Fruit fly (Drosophila melanogaster): ENCODE data around the gene PolZ2.

The PolZ2 gene

dm6 chr3R:5568590-5568989, 20.1 kb upstream of the PolZ2 start, which contains the start of the genes CG2931 and Rheb (continued):
- peak; percentile 83 for TF ChIP-seq CG9932 (GFP tag; IDR thresholded peaks at IDR 0.05)
- TF ChIP-seq Eip74EF (GFP tag; optimal IDR thresholded peaks at IDR 0.05) = no peak
- no peak; the same call in 1 of the 2 replicates for TF ChIP-seq CG5953 (GFP tag; IDR thresholded peaks at IDR 0.05)
- TF ChIP-seq CG3281 (GFP tag; optimal IDR thresholded peaks at IDR 0.05) = peak; percentile 62
- TF ChIP-seq nerfin-1 (tag; optimal IDR thresholded peaks at IDR 0.05) = peak; percentile 27
- TF ChIP-seq CG8765 (GFP tag; IDR thresholded peaks at IDR 0.05) = no peak
- TF ChIP-seq CG9876 (GFP tag; optimal IDR thresholded peaks at IDR 0.05) = no peak
- 0 out of 3 replicates have a peak, but pooled peaks have one; percentile 12 for TF ChIP-seq CG2199 (GFP tag; IDR thresholded peaks at IDR 0.05)
- TF ChIP-seq Myb (GFP tag; optimal IDR thresholded peaks at IDR 0.05) = peak; percentile 92
- no peak for TF ChIP-seq Tbp (GFP tag; optimal IDR thresholded peaks at IDR 0.05)
- TF ChIP-seq GATAe (GFP tag; conservative IDR thresholded peaks at IDR 0.05) = no peak
- peak; percentile 64 for TF ChIP-seq tna (GFP tag; IDR thresholded peaks at IDR 0.05; ENCODE audit: partially characterized antibody)
- TF ChIP-seq gem (tag; optimal IDR thresholded peaks at IDR 0.05) = peak; percentile 84
- TF ChIP-seq CG3163 (GFP tag; optimal IDR thresholded peaks at IDR 0.05) = no peak
- no peak for TF ChIP-seq CG9609 (GFP tag; optimal IDR thresholded peaks at IDR 0.05)
- peak; percentile 14 for TF ChIP-seq slp2 (GFP tag; optimal IDR thresholded peaks at IDR 0.05)
- peak; percentile 73; the same call in 2 of the 3 replicates for TF ChIP-seq Dbx (GFP tag; IDR thresholded peaks at IDR 0.05)
- peak; percentile 88 for TF ChIP-seq CG12659 (GFP tag; optimal IDR thresholded peaks at IDR 0.05)
- peak; percentile 89 for TF ChIP-seq trem (tag; optimal IDR thresholded peaks at IDR 0.05)
- TF ChIP-seq Taf1 (GFP tag; IDR thresholded peaks at IDR 0.05) = no peak
- TF ChIP-seq Adf1 (GFP tag; IDR thresholded peaks at IDR 0.05) = peak; percentile 54
- TF ChIP-seq Sry-β (GFP tag; optimal IDR thresholded peaks at IDR 0.05) = peak; percentile 32
- no peak for TF ChIP-seq mld (GFP tag; IDR thresholded peaks at IDR 0.05; ENCODE audit: partially characterized antibody)
- peak; percentile 51 for TF ChIP-seq Bteb2 (GFP tag; optimal IDR thresholded peaks at IDR 0.05)
- TF ChIP-seq pzg (GFP tag; optimal IDR thresholded peaks at IDR 0.05) = peak; percentile 89
- peak; percentile 55; the same call in 1 of the 2 replicates for TF ChIP-seq E2f1 (GFP tag; IDR thresholded peaks at IDR 0.05)
- peak; percentile 48 for TF ChIP-seq D19A (tag; optimal IDR thresholded peaks at IDR 0.05)
- no peak for TF ChIP-seq lov (optimal IDR thresholded peaks at IDR 0.05)
- peak; percentile 27; the same call in 1 of the 3 replicates for TF ChIP-seq lov (GFP tag; IDR thresholded peaks at IDR 0.05)
- TF ChIP-seq fd64A (GFP tag; optimal IDR thresholded peaks at IDR 0.05) = no peak
- peak; percentile 70 for TF ChIP-seq sob (GFP tag; IDR thresholded peaks at IDR 0.05)
- no peak for TF ChIP-seq pfk (GFP tag; optimal IDR thresholded peaks at IDR 0.05)
- TF ChIP-seq scrt (GFP tag; optimal IDR thresholded peaks at IDR 0.05) = no peak
- TF ChIP-seq trh (GFP tag; optimal IDR thresholded peaks at IDR 0.05) = peak; percentile 1
- no peak for TF ChIP-seq CG8281 (tag; optimal IDR thresholded peaks at IDR 0.05)
- no peak for TF ChIP-seq CG10565 (GFP tag; optimal IDR thresholded peaks at IDR 0.05)
- TF ChIP-seq slbo (GFP tag; IDR thresholded peaks at IDR 0.05) = peak; percentile 81
- peak; percentile 67 for TF ChIP-seq Atf6 (GFP tag; IDR thresholded peaks at IDR 0.05)
- TF ChIP-seq D19B (GFP tag; optimal IDR thresholded peaks at IDR 0.05) = no peak
- TF ChIP-seq Scr (GFP tag; IDR thresholded peaks at IDR 0.05; ENCODE audit: partially characterized antibody) = peak; percentile 85
- no peak for TF ChIP-seq CG15073 (GFP tag; optimal IDR thresholded peaks at IDR 0.05)
- peak; percentile 69 for TF ChIP-seq bbx (GFP tag; IDR thresholded peaks at IDR 0.05; ENCODE audit: partially characterized antibody)
- peak; percentile 41 for TF ChIP-seq CG12299 (tag; optimal IDR thresholded peaks at IDR 0.05)
- TF ChIP-seq emc (GFP tag; optimal IDR thresholded peaks at IDR 0.05) = no peak
- TF ChIP-seq ftz-f1 (GFP tag; optimal IDR thresholded peaks at IDR 0.05) = no peak
- no peak for TF ChIP-seq h (optimal IDR thresholded peaks at IDR 0.05)
- TF ChIP-seq nom (GFP tag; optimal IDR thresholded peaks at IDR 0.05) = no peak
- TF ChIP-seq bcd (GFP tag; optimal IDR thresholded peaks at IDR 0.05) = peak; percentile 42
- TF ChIP-seq CG1602 (GFP tag; optimal IDR thresholded peaks at IDR 0.05) = peak; percentile 68
- TF ChIP-seq dan (GFP tag; IDR thresholded peaks at IDR 0.05) = no peak
- peak; percentile 68 for TF ChIP-seq CG6272 (GFP tag; IDR thresholded peaks at IDR 0.05)
- TF ChIP-seq run (tag; optimal IDR thresholded peaks at IDR 0.05) = no peak

All from whole organism, embryonic.